Fruit fly (Drosophila melanogaster) Kc167 (cell line): ENCODE measurements around the gene CG31792.

Experiments
- Myc ChIP-seq: fragments of >200 bp; optimal IDR thresholded peaks from 2 replicates; lab custom pipeline; 2017; ENCODE audit warnings: missing external identifiers
- Sin3A ChIP-seq: fragments of >200 bp; optimal IDR thresholded peaks from 2 replicates; lab custom pipeline; 2018; ENCODE audit warnings: missing external identifiers
- h ChIP-seq: fragments of >200 bp; optimal IDR thresholded peaks from 3 replicates; lab custom pipeline; 2018; ENCODE audit warnings: missing external identifiers
- insv ChIP-seq: fragments of >200 bp; optimal IDR thresholded peaks from 3 replicates; lab custom pipeline; 2018; ENCODE audit warnings: missing external identifiers
- psq ChIP-seq: fragments of >200 bp; optimal IDR thresholded peaks from 2 replicates; lab custom pipeline; 2017; ENCODE audit warnings: missing external identifiers
- ttk ChIP-seq: sonication (Bioruptor generic); optimal IDR thresholded peaks from 2 replicates; lab custom pipeline; 2017; ENCODE audit warnings: missing external identifiers

The CG31792 gene

DNA sequence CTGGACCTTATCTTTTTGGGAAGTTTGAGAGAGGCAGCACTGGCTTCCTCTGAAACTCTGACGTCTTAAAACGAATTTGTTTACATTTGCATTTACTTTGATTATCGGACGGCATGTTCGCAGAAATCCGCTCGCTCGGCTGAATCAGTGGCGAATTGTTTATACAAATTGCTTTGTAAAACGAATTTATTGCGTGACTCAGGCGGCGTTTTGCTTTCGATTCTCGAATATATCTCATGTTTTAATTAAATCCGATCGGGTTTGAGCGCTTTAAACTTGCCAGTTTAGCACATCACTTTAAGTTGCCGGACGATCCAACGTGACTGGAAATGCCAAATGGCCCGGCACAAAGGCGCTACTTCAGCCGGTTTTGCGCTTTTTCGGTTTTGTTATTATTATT lies 13.1 kb upstream of the CG31792 start:
- TF ChIP-seq ttk (lab: Kevin White, UChicago) (no peak), Myc (no peak), insv (lab: Kevin White, UChicago) (no peak), psq (no peak), Sin3A (lab: Kevin White, UChicago) (no peak), h (lab: Kevin White, UChicago) (no peak)

DNA sequence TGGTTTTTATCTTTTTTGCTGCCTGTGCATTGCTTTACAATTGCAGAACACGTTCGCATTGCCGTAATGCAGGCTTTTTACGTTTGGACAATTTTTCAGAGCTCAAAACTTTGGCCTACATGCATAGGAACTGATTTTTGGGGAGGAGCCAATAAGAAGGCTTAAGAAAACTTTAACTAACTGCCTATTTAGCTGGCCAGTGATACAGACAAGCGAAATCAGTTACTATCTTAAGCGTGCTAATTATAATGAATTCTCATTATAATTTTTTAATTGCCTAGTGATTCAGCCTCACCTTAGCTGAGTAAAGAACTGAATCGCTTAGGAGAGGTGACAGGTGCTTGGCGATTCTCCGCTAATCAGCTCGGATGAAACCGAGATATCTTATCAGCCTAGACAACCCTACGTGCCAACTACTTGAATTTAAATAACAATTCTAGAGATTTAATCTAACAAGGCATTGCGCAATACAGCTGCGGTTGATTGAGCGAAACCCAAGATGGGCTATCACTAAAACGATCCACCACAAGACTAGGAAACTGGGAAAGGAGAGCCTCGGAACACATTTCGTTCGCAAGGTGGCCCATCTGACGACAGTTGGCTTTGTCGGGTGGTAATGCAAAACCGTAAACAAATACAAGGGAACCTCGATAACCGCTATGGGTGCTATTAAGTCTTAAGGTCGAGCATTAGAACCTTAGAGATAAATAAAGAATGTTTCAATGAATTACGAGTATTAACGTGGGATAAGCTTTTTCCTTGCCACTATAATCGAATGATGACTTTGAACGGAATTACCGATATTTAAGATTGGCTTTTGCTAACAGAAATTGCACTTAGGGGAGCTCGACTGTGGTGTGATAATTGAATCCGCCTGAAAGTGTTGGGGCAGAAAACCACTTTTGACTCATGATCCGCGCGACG lies 11.8 kb upstream of the CG31792 start:
- TF ChIP-seq h (lab: Kevin White, UChicago) (no peak), ttk (lab: Kevin White, UChicago) (no peak)

DNA sequence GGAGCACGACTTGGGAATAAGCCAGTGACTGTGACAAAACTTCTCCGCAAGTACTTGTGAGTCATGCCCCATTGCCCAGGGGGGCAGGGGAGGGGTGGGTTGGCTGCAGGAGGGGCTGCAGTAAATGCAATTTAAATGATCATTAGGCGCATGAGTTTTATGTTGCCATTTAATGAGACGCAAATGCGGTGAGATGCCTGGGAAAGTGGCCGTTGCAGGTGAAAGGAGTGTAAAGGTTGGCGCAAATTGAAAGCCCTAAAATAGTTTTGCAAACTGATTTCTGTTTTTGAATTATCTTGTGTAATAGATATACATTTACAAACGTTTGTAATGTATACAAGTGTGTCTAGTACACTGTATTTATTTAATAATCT lies 11.1 kb upstream of the CG31792 start:
- peak; percentile 92 for TF ChIP-seq ttk (lab: Kevin White, UChicago)
- no peak for TF ChIP-seq insv (lab: Kevin White, UChicago)

DNA sequence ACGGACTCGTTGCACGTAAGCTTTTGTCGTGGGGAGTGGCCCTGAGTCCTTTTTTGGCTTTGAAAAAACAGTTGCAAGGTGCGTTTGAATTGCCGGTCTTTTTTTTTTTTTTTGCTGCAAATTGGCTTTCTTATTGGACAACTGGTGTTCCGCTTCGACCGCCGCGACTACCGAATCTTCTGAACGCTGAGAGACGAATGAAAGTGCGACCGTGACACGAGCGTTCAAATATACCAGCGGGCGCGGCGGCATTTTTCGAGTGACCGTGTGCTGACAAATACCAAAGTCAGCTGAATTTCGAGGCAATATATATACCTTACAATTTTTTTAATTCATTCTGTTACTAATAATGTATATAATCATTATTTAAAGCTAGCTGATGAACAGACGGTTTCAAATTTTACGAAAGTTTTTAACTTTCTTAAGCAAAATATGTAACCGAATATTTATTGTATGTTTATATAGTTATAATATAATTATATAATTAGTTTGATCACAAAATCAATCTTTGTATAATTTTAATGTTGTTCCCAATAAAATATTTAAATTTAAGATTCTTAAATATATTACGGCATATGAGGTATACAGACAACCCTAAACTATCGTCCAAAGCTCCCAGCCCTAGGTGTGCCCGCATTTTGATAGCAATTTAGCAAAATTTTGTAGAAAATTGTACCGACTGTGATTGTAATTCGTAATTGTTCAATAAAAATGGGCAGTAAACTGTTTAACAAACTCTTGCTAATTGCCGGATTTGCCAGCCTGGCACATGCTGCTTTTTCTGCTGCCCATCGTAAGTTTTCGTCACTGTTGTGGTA lies 10.0 kb upstream of the CG31792 start, which contains the start of the genes Swip-1 and EMC5:
TSS of gene Swip-1 (minus strand) at position 203 of the 818 bp plus-strand sequence.
TSS of gene EMC5 (plus strand) at position 630 of the 818 bp plus-strand sequence.
- no peak for TF ChIP-seq insv (lab: Kevin White, UChicago)
- no peak for TF ChIP-seq ttk (lab: Kevin White, UChicago)
- no peak for TF ChIP-seq psq
- TF ChIP-seq Sin3A (lab: Kevin White, UChicago): no peak
- no peak for TF ChIP-seq h (lab: Kevin White, UChicago)

dm6 chr2L:18990133-18990532 lies 7.1 kb upstream of the CG31792 start, which contains the start of gene CG15170:
TSS of gene CG15170 (minus strand) at chr2L:18990233.
- TF ChIP-seq ttk (lab: Kevin White, UChicago): no peak
- TF ChIP-seq insv (lab: Kevin White, UChicago): no peak
- TF ChIP-seq h (lab: Kevin White, UChicago): no peak
- no peak for TF ChIP-seq Sin3A (lab: Kevin White, UChicago)
- TF ChIP-seq Myc: no peak
- TF ChIP-seq psq: no peak

- TF ChIP-seq insv (lab: Kevin White, UChicago) (no peak), h (lab: Kevin White, UChicago) (no peak), psq (no peak), Myc (no peak)
Measured at dm6 chr2L:18990720-18991119, 6.5 kb upstream of the CG31792 start, which contains the start of gene CG15169. TSS of gene CG15169 (plus strand) at chr2L:18991020.

DNA sequence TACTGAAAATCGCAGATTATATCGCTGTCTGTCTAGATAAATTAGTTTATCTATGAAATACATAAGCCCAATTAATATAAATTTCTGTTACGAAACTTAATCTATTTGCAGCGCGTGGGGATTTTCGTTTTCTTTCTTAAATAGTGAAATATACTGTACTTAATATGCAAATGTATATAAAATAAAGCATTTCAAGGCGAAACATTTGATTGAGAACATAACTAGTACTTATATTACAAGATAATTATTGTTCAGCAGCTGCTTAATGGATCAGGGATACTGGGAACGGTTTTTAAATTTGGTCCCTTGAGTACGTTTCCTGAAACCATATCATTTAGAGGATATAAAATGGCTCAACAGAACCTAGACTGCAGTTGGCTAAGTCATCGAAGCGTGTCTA lies 5.1 kb upstream of the CG31792 start, which contains the start of gene CG46465:
TSS of gene CG46465 (plus strand) at position 301 of the 400 bp plus-strand sequence.
- no peak for TF ChIP-seq h (lab: Kevin White, UChicago)
- TF ChIP-seq Sin3A (lab: Kevin White, UChicago): no peak
- no peak for TF ChIP-seq insv (lab: Kevin White, UChicago)
- no peak for TF ChIP-seq psq

DNA sequence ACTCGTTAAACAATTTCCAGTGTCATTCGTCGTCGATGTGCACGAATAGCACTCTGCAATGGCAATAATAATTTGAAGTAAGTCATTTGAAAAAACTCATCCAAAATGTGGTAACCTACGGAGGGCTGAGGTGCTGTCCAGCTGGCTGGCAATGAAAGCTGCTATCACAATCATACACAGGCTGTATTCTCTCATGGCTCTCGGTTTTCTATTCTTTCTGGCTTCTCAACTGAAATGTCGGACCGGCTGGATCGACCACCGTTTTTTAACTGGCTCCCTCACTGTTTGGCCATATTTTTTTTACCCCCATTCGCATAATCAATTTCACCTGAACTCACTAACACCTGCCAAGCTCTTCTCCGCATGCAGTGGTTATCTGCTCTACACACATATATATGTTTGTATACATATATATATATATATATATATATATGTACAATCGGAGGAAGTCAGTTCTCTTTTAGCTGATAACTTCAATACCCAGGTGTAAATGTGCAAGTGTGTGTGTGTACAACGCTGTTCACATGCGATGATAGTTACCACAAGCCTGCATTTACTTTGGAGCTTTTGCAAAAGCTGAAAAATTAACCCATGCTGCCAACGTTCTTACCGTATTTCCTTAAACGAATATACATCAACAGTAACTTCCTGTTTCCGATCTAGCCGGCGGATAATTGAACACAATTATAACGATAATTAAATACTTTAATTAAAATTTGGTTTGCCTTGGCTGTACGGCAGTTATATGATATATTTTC lies 1.4 kb upstream of the CG31792 start, which contains the start of gene CG10650:
TSS of gene CG10650 (minus strand) at position 275 of the 758 bp plus-strand sequence.
- no peak for TF ChIP-seq ttk (lab: Kevin White, UChicago)
- no peak for TF ChIP-seq h (lab: Kevin White, UChicago)
- no peak for TF ChIP-seq insv (lab: Kevin White, UChicago)
- TF ChIP-seq Sin3A (lab: Kevin White, UChicago): no peak
- TF ChIP-seq psq: no peak
- TF ChIP-seq Myc: no peak

- TF ChIP-seq h (lab: Kevin White, UChicago) (no peak), psq (no peak), ttk (lab: Kevin White, UChicago) (no peak), Myc (no peak), Sin3A (lab: Kevin White, UChicago) (no peak), insv (lab: Kevin White, UChicago) (no peak)
Measured at dm6 chr2L:19002468-19002867, 5.2 kb downstream of the CG31792 start.

dm6 chr2L:19002959-19003371 lies 5.7 kb downstream of the CG31792 start, which contains the start of gene CG31793:
TSS of gene CG31793 (plus strand) at chr2L:19003367.
- TF ChIP-seq Sin3A (lab: Kevin White, UChicago): no peak
- no peak for TF ChIP-seq psq
- no peak for TF ChIP-seq insv (lab: Kevin White, UChicago)
- no peak for TF ChIP-seq h (lab: Kevin White, UChicago)
- no peak for TF ChIP-seq Myc
- TF ChIP-seq ttk (lab: Kevin White, UChicago): no peak

DNA sequence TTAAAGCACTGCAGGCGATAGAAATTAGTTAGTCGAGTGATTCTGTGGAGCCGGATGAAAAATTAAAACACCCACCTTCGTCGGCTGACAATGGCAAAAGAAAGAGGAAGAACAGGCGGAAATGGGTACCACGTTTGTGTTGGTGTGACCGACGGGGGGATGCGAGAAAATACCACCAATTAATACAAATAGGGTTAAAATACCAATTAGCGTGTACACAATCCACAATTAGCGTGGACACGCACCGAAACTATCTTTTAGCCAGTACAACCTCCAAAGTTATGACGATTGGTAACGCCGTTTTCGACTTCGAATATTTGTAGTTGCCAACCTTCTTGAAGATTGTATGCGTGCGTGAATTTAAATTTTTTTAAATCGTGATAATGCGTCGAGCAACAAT lies 11.9 kb downstream of the CG31792 start, which contains the start of gene RpL30:
TSS of gene RpL30 (minus strand) at position 177 of the 400 bp plus-strand sequence.
- TF ChIP-seq ttk (lab: Kevin White, UChicago): no peak
- TF ChIP-seq Myc: no peak
- TF ChIP-seq psq: no peak
- TF ChIP-seq insv (lab: Kevin White, UChicago): no peak
- no peak for TF ChIP-seq Sin3A (lab: Kevin White, UChicago)
- TF ChIP-seq h (lab: Kevin White, UChicago): no peak
